Fruit fly (Drosophila melanogaster) whole organism, pupa: ENCODE results near the gene Hr96.

Experiments used
- CG10348 ChIP-seq: fragments of 200-800 bp; sonication (Bioruptor generic); IDR thresholded peaks from 2 replicates; pipeline ENCODE4 v1.3.6; 2022; ENCODE audit warnings: missing biosample characterization, missing genetic modification characterization
- CG13204 ChIP-seq: fragments of 200-800 bp; sonication (Bioruptor generic); optimal IDR thresholded peaks from 2 replicates; lab custom pipeline; 2018; ENCODE audit warnings: missing biosample characterization, mild to moderate bottlenecking, missing genetic modification characterization, moderate library complexity
- Snoo ChIP-seq: fragments of 200-800 bp; sonication (Bioruptor generic); optimal IDR thresholded peaks from 3 replicates; lab custom pipeline; 2017; ENCODE audit warnings: missing biosample characterization, mild to moderate bottlenecking, missing genetic modification characterization, inconsistent platforms
- rn ChIP-seq: fragments of 200-800 bp; sonication (Bioruptor generic); IDR thresholded peaks from 2 replicates; pipeline ENCODE4 v1.3.6; 2022; ENCODE audit warnings: missing biosample characterization, missing genetic modification characterization

DNA sequence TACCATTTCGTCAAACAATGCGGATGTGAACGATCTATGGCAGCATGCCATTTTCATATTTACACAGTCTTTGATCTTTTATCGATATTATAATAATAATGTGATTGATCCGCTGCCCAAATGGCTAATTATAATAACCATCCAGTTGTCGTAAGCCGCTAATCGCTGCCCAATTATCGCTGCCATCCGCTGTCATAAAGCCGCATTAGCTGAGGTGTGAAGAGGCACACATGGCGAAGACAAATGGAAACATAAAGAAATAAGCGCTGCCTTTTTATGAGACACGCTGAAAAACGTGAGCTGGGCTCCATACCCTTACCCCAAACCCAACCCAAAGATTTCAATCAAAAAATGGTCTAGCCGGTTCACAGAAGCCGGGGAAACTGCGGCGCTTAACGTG is 13.0 kb upstream of the Hr96 start:
- TF ChIP-seq CG10348 (GFP tag; lab: Robert Waterston, UW) (no peak), Snoo (tag; lab: Kevin White, UChicago) (no peak), CG13204 (GFP tag; lab: Kevin White, UChicago) (no peak), rn (GFP tag; lab: Robert Waterston, UW) (no peak)
